Worm (Caenorhabditis elegans): Measurements from ENCODE around the gene cid-1.

Gene cid-1

ce11 chrIII:5221820-5222219 lies 48.1 kb downstream of the cid-1 start:
- no peak for TF ChIP-seq nhr-6 (tag; optimal IDR thresholded peaks at IDR 0.05)
- TF ChIP-seq aly-2 (tag; optimal IDR thresholded peaks at IDR 0.05): no peak
- no peak for TF ChIP-seq lin-11 (tag; optimal IDR thresholded peaks at IDR 0.05)
- no peak for TF ChIP-seq F13H6.1 (tag; optimal IDR thresholded peaks at IDR 0.05)

ce11 chrIII:5222777-5223176 lies 49.1 kb downstream of the cid-1 start:
- TF ChIP-seq nhr-77 (tag; optimal IDR thresholded peaks at IDR 0.05): no peak
- peak; percentile 60 for TF ChIP-seq F13H6.1 (tag; optimal IDR thresholded peaks at IDR 0.05)
- peak; percentile 62 for TF ChIP-seq nhr-129 (tag; optimal IDR thresholded peaks at IDR 0.05)

ce11 chrIII:5224908-5225307 lies 51.2 kb downstream of the cid-1 start:
- TF ChIP-seq C34F6.9 (tag; optimal IDR thresholded peaks at IDR 0.05) (peak; percentile 51), unc-55 (GFP tag; optimal IDR thresholded peaks at IDR 0.05) (peak; percentile 63), unc-62 (GFP tag; optimal IDR thresholded peaks at IDR 0.05) (no peak), ztf-11 (tag; optimal IDR thresholded peaks at IDR 0.05) (no peak), nhr-129 (tag; optimal IDR thresholded peaks at IDR 0.05) (peak; percentile 61), fos-1 (tag; optimal IDR thresholded peaks at IDR 0.05) (peak; percentile 94), sma-3 (GFP tag; optimal IDR thresholded peaks at IDR 0.05) (peak; percentile 47)

- no peak for TF ChIP-seq nhr-129 (tag; optimal IDR thresholded peaks at IDR 0.05)
- TF ChIP-seq lin-39 (tag; optimal IDR thresholded peaks at IDR 0.05): no peak
- TF ChIP-seq C34F6.9 (tag; optimal IDR thresholded peaks at IDR 0.05): no peak
- no peak for TF ChIP-seq nhr-237 (tag; optimal IDR thresholded peaks at IDR 0.05)
These were observed 51.6 kb downstream of the cid-1 start, which contains the start of gene nex-1 for ce11 chrIII:5225321-5225720. Gene nex-1 (plus strand): TSS chrIII:5225621.

ce11 chrIII:5227831-5228467 lies 54.2 kb downstream of the cid-1 start, which contains the start of the genes C34E10.12, C34E10.10 and atp-2:
Gene C34E10.12 (minus strand): TSS chrIII:5227881.
Gene C34E10.10 (minus strand): TSS chrIII:5227884.
Gene atp-2 (plus strand): TSS chrIII:5228417.
- TF ChIP-seq lin-13 (GFP tag; optimal IDR thresholded peaks at IDR 0.05) (peak; percentile 92), sem-4 (tag; optimal IDR thresholded peaks at IDR 0.05) (peak; percentile 68), ztf-4 (tag; optimal IDR thresholded peaks at IDR 0.05) (peak; percentile 74), blmp-1 (tag; optimal IDR thresholded peaks at IDR 0.05; ENCODE audit: insufficient read depth) (peak; percentile 36), lin-11 (tag; optimal IDR thresholded peaks at IDR 0.05) (peak; percentile 96), mab-5 (tag; optimal IDR thresholded peaks at IDR 0.05) (peak; percentile 50), fos-1 (tag; optimal IDR thresholded peaks at IDR 0.05) (peak; percentile 84), zag-1 (tag; optimal IDR thresholded peaks at IDR 0.05) (peak; percentile 68), nhr-12 (tag; optimal IDR thresholded peaks at IDR 0.05) (no peak), unc-62 (GFP tag; optimal IDR thresholded peaks at IDR 0.05) (no peak), ZK546.5 (tag; optimal IDR thresholded peaks at IDR 0.05) (peak; percentile 3), snpc-4 (tag; optimal IDR thresholded peaks at IDR 0.05) (peak; percentile 60), alr-1 (tag; optimal IDR thresholded peaks at IDR 0.05) (no peak), elt-3 (tag; optimal IDR thresholded peaks at IDR 0.05) (no peak), unc-55 (GFP tag; optimal IDR thresholded peaks at IDR 0.05) (peak; percentile 98), mbf-1 (tag; optimal IDR thresholded peaks at IDR 0.05) (no peak), gmeb-1 (tag; optimal IDR thresholded peaks at IDR 0.05) (peak; percentile 86), nhr-237 (tag; optimal IDR thresholded peaks at IDR 0.05) (no peak), ceh-16 (tag; optimal IDR thresholded peaks at IDR 0.05) (peak; percentile 50), aly-2 (tag; optimal IDR thresholded peaks at IDR 0.05) (no peak), nhr-6 (tag; optimal IDR thresholded peaks at IDR 0.05) (peak; percentile 60), lin-39 (tag; optimal IDR thresholded peaks at IDR 0.05) (no peak), elt-1 (tag; optimal IDR thresholded peaks at IDR 0.05) (no peak), nhr-77 (tag; optimal IDR thresholded peaks at IDR 0.05) (no peak), nhr-23 (tag; optimal IDR thresholded peaks at IDR 0.05) (no peak), unc-39 (tag; optimal IDR thresholded peaks at IDR 0.05) (no peak), nhr-21 (tag; optimal IDR thresholded peaks at IDR 0.05) (peak; percentile 62), nhr-11 (tag; optimal IDR thresholded peaks at IDR 0.05) (no peak), peb-1 (tag; optimal IDR thresholded peaks at IDR 0.05) (no peak), nhr-10 (tag; optimal IDR thresholded peaks at IDR 0.05) (no peak), crh-2 (tag; optimal IDR thresholded peaks at IDR 0.05) (peak; percentile 93), Y55F3AM.14 (GFP tag; optimal IDR thresholded peaks at IDR 0.05) (no peak), ceh-82 (tag; optimal IDR thresholded peaks at IDR 0.05) (peak; percentile 35), C34F6.9 (tag; optimal IDR thresholded peaks at IDR 0.05) (peak; percentile 91), F13H6.1 (tag; optimal IDR thresholded peaks at IDR 0.05) (peak; percentile 74), skn-1 (tag; optimal IDR thresholded peaks at IDR 0.05) (peak; percentile 49), egl-27 (tag; optimal IDR thresholded peaks at IDR 0.05) (no peak), mdl-1 (tag; optimal IDR thresholded peaks at IDR 0.05) (peak in 1 of 2 experiments; percentile 56), sma-3 (GFP tag; optimal IDR thresholded peaks at IDR 0.05) (peak; percentile 89), sma-9 (GFP tag; optimal IDR thresholded peaks at IDR 0.05) (peak; percentile 59), sma-9 (tag; optimal IDR thresholded peaks at IDR 0.05) (no peak), R02D3.7 (tag; optimal IDR thresholded peaks at IDR 0.05) (no peak)

Data from whole organism, L2 larva.